Worm (Caenorhabditis elegans) whole organism, L3 larva: ENCODE data around the gene hmg-1.2.

ENCODE experiments used
- R02D3.7 ChIP-seq: fragments of 150-350 bp; optimal IDR thresholded peaks from 2 replicates; lab custom pipeline; 2014; ENCODE audit warnings: missing biosample characterization, missing genetic modification characterization
- ZK546.5 ChIP-seq: sonication (generic microtip); optimal IDR thresholded peaks from 2 replicates; lab custom pipeline; 2017; ENCODE audit warnings: missing biosample characterization, missing genetic modification characterization
- aly-2 ChIP-seq: fragments of 150-350 bp; optimal IDR thresholded peaks from 2 replicates; lab custom pipeline; 2014; ENCODE audit warnings: missing biosample characterization, missing genetic modification characterization
- ceh-16 ChIP-seq: sonication (generic microtip); optimal IDR thresholded peaks from 2 replicates; lab custom pipeline; 2017; ENCODE audit warnings: missing biosample characterization, missing genetic modification characterization
- ceh-82 ChIP-seq: fragments of 150-350 bp; optimal IDR thresholded peaks from 2 replicates; lab custom pipeline; 2014; ENCODE audit warnings: missing biosample characterization, missing genetic modification characterization
- daf-12 ChIP-seq: fragments of 150-350 bp; optimal IDR thresholded peaks from 2 replicates; lab custom pipeline; 2014; ENCODE audit warnings: missing biosample characterization, missing genetic modification reagents, missing genetic modification characterization
- egl-5 ChIP-seq: fragments of 150-350 bp; optimal IDR thresholded peaks from 2 replicates; lab custom pipeline; 2017; ENCODE audit warnings: missing biosample characterization, missing genetic modification reagents, missing genetic modification characterization, inconsistent platforms
- elt-1 ChIP-seq: fragments of 150-350 bp; optimal IDR thresholded peaks from 2 replicates; lab custom pipeline; 2014; ENCODE audit warnings: missing biosample characterization, missing genetic modification characterization
- elt-2 ChIP-seq: sonication (generic microtip); optimal IDR thresholded peaks from 2 replicates; lab custom pipeline; 2016; ENCODE audit warnings: missing genetic modification reagents, mild to moderate bottlenecking, missing genetic modification characterization, missing compliant biosample characterization
- elt-3 ChIP-seq, 3 experiments: fragments of 150-350 bp in 1 of 3; sonication (generic microtip) in 2 of 3; optimal IDR thresholded peaks; 2 replicates in 2 of 3; 4 replicates in 1 of 3; lab custom pipeline; 2014 to 2017; ENCODE audit warnings: missing biosample characterization in 3 of 3, missing genetic modification characterization in 3 of 3
- fkh-2 ChIP-seq: fragments of 150-350 bp; optimal IDR thresholded peaks from 2 replicates; lab custom pipeline; 2014; ENCODE audit warnings: missing biosample characterization, missing genetic modification reagents, missing genetic modification characterization
- jun-1 ChIP-seq: fragments of 150-350 bp; optimal IDR thresholded peaks from 2 replicates; lab custom pipeline; 2014; ENCODE audit warnings: missing biosample characterization, missing genetic modification reagents, missing genetic modification characterization
- lin-15B ChIP-seq: fragments of 150-350 bp; optimal IDR thresholded peaks from 2 replicates; lab custom pipeline; 2014; ENCODE audit warnings: missing biosample characterization, missing genetic modification characterization
- lin-39 ChIP-seq: fragments of 150-350 bp; optimal IDR thresholded peaks from 2 replicates; lab custom pipeline; 2018; ENCODE audit warnings: missing biosample characterization, missing genetic modification reagents, missing genetic modification characterization
- mdl-1 ChIP-seq: fragments of 150-350 bp; optimal IDR thresholded peaks from 2 replicates; lab custom pipeline; 2014; ENCODE audit warnings: missing biosample characterization, missing genetic modification characterization
- mml-1 ChIP-seq: fragments of 150-350 bp; sonication (generic microtip); optimal IDR thresholded peaks from 3 replicates; lab custom pipeline; 2014; ENCODE audit warnings: missing biosample characterization, missing genetic modification characterization
- nfya-1 ChIP-seq: sonication (generic microtip); optimal IDR thresholded peaks from 2 replicates; lab custom pipeline; 2017; ENCODE audit warnings: missing genetic modification characterization, mild to moderate bottlenecking, missing compliant biosample characterization, antibody characterized with exemption, moderate library complexity; ENCODE audit not compliant: insufficient read depth
- nhr-12 ChIP-seq: fragments of 150-350 bp; optimal IDR thresholded peaks from 2 replicates; lab custom pipeline; 2014; ENCODE audit warnings: missing biosample characterization, missing genetic modification characterization
- nhr-23 ChIP-seq: fragments of 150-350 bp; optimal IDR thresholded peaks from 2 replicates; lab custom pipeline; 2014; ENCODE audit warnings: missing biosample characterization, missing genetic modification reagents, missing genetic modification characterization
- nhr-25 ChIP-seq: sonication (generic microtip); optimal IDR thresholded peaks from 2 replicates; lab custom pipeline; 2017; ENCODE audit warnings: missing biosample characterization, missing genetic modification characterization
- nhr-28 ChIP-seq: fragments of 150-350 bp; optimal IDR thresholded peaks from 2 replicates; lab custom pipeline; 2014; ENCODE audit warnings: missing biosample characterization, missing genetic modification characterization
- nhr-43 ChIP-seq: sonication (generic microtip); optimal IDR thresholded peaks from 2 replicates; lab custom pipeline; 2016; ENCODE audit warnings: mild to moderate bottlenecking, missing genetic modification characterization, missing compliant biosample characterization; ENCODE audit not compliant: poor library complexity, severe bottlenecking
- nhr-67 ChIP-seq: fragments of 150-350 bp; optimal IDR thresholded peaks from 2 replicates; lab custom pipeline; 2014; ENCODE audit warnings: missing biosample characterization, missing genetic modification characterization
- nhr-77 ChIP-seq: fragments of 150-350 bp; optimal IDR thresholded peaks from 2 replicates; lab custom pipeline; 2014; ENCODE audit warnings: missing biosample characterization, missing genetic modification characterization
- pha-4 ChIP-seq: fragments of 150-350 bp; optimal IDR thresholded peaks from 2 replicates; lab custom pipeline; 2014; ENCODE audit warnings: missing biosample characterization, missing genetic modification reagents, missing genetic modification characterization
- pqm-1 ChIP-seq: fragments of 150-350 bp; optimal IDR thresholded peaks from 2 replicates; lab custom pipeline; 2017; ENCODE audit warnings: missing biosample characterization, missing genetic modification characterization, inconsistent platforms
- sea-2 ChIP-seq: fragments of 150-350 bp; sonication (generic microtip); optimal IDR thresholded peaks from 4 replicates; lab custom pipeline; 2014; ENCODE audit warnings: missing biosample characterization, missing genetic modification reagents, missing genetic modification characterization
- skn-1 ChIP-seq: fragments of 150-350 bp; optimal IDR thresholded peaks from 2 replicates; lab custom pipeline; 2014; ENCODE audit warnings: missing biosample characterization, missing genetic modification characterization
- snpc-4 ChIP-seq: fragments of 150-350 bp; optimal IDR thresholded peaks from 2 replicates; lab custom pipeline; 2014; ENCODE audit warnings: missing biosample characterization, missing genetic modification characterization
- tbx-2 ChIP-seq: sonication (generic microtip); optimal IDR thresholded peaks from 2 replicates; lab custom pipeline; 2016; ENCODE audit warnings: mild to moderate bottlenecking, missing genetic modification characterization, missing compliant biosample characterization
- unc-62 ChIP-seq: fragments of 150-350 bp; sonication (generic microtip); optimal IDR thresholded peaks from 4 replicates; lab custom pipeline; 2014; ENCODE audit warnings: missing biosample characterization, missing genetic modification reagents, missing genetic modification characterization
- ztf-4 ChIP-seq: fragments of 150-350 bp; optimal IDR thresholded peaks from 2 replicates; lab custom pipeline; 2014; ENCODE audit warnings: missing biosample characterization, missing genetic modification characterization

Gene hmg-1.2

DNA sequence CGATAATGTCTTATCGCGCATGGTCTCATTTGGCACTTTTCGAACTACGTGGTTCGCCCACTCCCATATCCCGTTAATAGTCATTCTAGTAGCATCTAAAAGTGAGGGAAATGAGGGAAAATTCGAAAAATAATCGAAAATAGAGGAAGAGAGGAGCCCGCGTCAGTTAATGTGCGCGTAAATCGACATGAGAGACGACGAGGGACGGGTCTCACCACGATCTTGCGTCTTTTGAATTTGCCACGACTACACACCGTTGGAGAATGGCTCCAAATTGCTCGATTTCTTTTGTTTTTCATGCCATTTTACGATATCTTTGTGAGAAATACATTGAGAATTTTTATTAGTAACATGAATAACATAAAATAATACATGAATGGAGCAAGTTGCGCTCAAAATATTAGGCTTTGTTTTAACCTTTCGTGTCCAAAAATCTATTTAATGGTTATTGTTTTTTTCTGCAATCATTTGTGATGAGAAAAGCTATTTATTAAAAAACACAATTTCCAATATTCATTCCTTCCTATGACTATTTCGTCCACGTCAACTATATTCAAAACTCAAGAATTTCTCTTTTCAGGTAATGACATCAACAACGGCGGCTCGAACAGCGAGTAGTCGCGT, 32.0 kb upstream of the hmg-1.2 start, which contains the start of the genes gen-1 and stt-3:
Gene gen-1 (minus strand): TSS at position 95 of the 624 bp plus-strand sequence.
Gene stt-3 (plus strand): TSS at position 574 of the 624 bp plus-strand sequence.
- no peak for TF ChIP-seq elt-3 (tag; optimal IDR thresholded peaks at IDR 0.05; lab: Kevin White, UChicago)
- TF ChIP-seq lin-39 (tag; lab: Kevin White, UChicago) = peak; percentile 69
- no peak for TF ChIP-seq snpc-4
- TF ChIP-seq elt-1 (tag; lab: Kevin White, UChicago) = no peak
- peak; percentile 80 for TF ChIP-seq R02D3.7 (tag; lab: Kevin White, UChicago)
- peak; percentile 12 for TF ChIP-seq elt-2 (tag; lab: Kevin White, UChicago)
- TF ChIP-seq mdl-1 = no peak
- peak; percentile 62 for TF ChIP-seq lin-15B (tag; lab: Kevin White, UChicago)

- no peak for TF ChIP-seq elt-1 (tag; lab: Kevin White, UChicago)
- no peak for TF ChIP-seq nhr-43
Measured at ce11 chrIII:6251511-6251910, 28.7 kb upstream of the hmg-1.2 start, which contains the start of gene amdh-1. amdh-1 (plus strand) TSS chrIII:6251811.

DNA sequence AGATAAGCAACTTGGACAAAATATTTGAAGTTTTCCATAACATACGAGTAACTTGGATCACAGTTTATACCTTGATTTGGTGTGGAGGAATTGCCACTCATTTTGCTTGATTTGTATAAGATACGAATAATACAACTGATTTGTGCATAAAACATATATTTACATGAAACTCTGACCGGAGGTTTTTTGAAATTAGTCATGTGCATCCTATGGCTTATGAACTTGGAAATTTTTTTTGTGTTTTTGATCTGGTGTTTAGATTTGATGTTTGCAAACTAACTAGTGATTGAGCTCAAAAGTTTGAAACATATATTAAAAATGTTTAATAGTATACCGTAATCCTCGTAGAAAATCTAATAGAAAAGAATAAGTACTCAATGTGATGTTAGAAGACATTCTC, 25.4 kb upstream of the hmg-1.2 start, which contains the start of gene srg-8:
Gene srg-8 (minus strand): TSS at position 101 of the 400 bp plus-strand sequence.
- TF ChIP-seq skn-1 (tag; lab: Kevin White, UChicago) = no peak
- no peak for TF ChIP-seq elt-2 (tag; lab: Kevin White, UChicago)
- no peak for TF ChIP-seq egl-5 (tag; lab: Kevin White, UChicago)
- TF ChIP-seq nhr-67 = no peak
- TF ChIP-seq ceh-16 (tag; lab: Kevin White, UChicago) = no peak
- no peak for TF ChIP-seq ZK546.5 (tag; lab: Kevin White, UChicago)
- no peak for TF ChIP-seq nhr-23 (tag; lab: Kevin White, UChicago)
- no peak for TF ChIP-seq tbx-2 (tag; lab: Kevin White, UChicago)
- TF ChIP-seq aly-2 (tag; lab: Kevin White, UChicago) = no peak
- TF ChIP-seq ceh-82 (tag; lab: Kevin White, UChicago) = no peak

DNA sequence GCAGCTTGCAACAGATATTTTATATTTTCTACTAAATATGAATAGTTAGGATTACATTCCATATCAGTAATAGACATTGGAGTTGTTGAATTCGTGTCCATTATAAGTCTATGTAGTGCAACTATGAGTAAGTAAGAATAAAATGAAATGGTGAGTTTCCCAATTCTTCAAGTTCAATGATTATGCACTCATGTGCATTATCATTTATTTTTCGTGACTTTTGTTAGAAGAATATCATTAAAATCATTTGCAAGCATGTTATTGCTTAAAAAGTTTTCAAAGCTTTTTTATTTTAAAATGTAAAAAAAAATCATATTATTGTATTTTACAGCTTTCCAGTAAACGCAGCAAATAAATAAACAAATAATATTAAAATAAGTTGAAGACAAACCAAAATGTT, 23.5 kb upstream of the hmg-1.2 start, which contains the start of gene srg-9:
Gene srg-9 (minus strand): TSS at position 101 of the 400 bp plus-strand sequence.
- no peak for TF ChIP-seq nhr-28
- TF ChIP-seq pha-4 = no peak
- TF ChIP-seq nhr-77 = no peak
- TF ChIP-seq, all 47 proteins: peak for 0

- TF ChIP-seq pha-4 (no peak), nhr-12 (tag; lab: Kevin White, UChicago) (no peak), jun-1 (tag; lab: Kevin White, UChicago) (no peak), mdl-1 (no peak), elt-2 (tag; lab: Kevin White, UChicago) (no peak), skn-1 (tag; lab: Kevin White, UChicago) (no peak), nhr-77 (no peak), ztf-4 (tag; lab: Kevin White, UChicago) (no peak), fkh-2 (tag; lab: Kevin White, UChicago) (no peak), R02D3.7 (tag; lab: Kevin White, UChicago) (no peak)
Measured at ce11 chrIII:6258262-6258661, 21.9 kb upstream of the hmg-1.2 start, which contains the start of gene srg-1. srg-1 (minus strand) TSS chrIII:6258362.

DNA sequence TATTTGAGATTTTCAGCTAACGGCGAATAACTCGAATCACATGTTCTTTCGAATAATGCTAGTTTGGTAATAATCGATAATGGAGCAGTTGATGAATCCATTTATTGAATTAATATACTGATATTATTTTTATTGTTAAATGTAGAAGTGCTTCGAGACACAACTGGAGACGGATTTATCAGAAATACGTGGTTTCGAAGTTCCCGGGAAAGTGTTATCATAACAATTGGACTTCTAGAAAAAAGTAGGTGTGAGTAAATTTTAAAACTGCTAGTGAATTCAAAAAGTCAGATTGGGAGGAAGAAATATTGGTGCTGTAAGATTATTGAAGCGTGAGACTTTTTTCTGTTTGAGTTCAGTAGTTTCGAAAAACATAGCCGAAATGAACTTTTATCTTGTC, 20.1 kb upstream of the hmg-1.2 start, which contains the start of gene srg-2:
Gene srg-2 (minus strand): TSS at position 101 of the 400 bp plus-strand sequence.
- TF ChIP-seq mml-1 (tag; lab: Kevin White, UChicago) (no peak), unc-62 (no peak), ztf-4 (tag; lab: Kevin White, UChicago) (no peak), elt-1 (tag; lab: Kevin White, UChicago) (no peak), nhr-67 (no peak), nhr-12 (tag; lab: Kevin White, UChicago) (no peak), nfya-1 (tag; lab: Kevin White, UChicago) (no peak), egl-5 (tag; lab: Kevin White, UChicago) (no peak), pqm-1 (tag; lab: Kevin White, UChicago) (no peak), nhr-25 (tag; lab: Kevin White, UChicago) (no peak), sea-2 (GFP tag; lab: Kevin White, UChicago) (no peak), tbx-2 (tag; lab: Kevin White, UChicago) (no peak), mdl-1 (no peak), nhr-43 (no peak), daf-12 (tag; lab: Kevin White, UChicago) (no peak)
